Worm (Caenorhabditis elegans) whole organism, early embryonic: Measurements from ENCODE around the gene srw-41.

Source experiments
- B0310.2 ChIP-seq: sonication (generic microtip); optimal IDR thresholded peaks from 2 replicates; lab custom pipeline; 2016; ENCODE audit warnings: mild to moderate bottlenecking, missing genetic modification characterization, missing compliant biosample characterization
- ama-1 ChIP-seq: fragments of 150-350 bp; optimal IDR thresholded peaks from 2 replicates; lab custom pipeline; 2014
- ets-7 ChIP-seq: sonication (generic microtip); optimal IDR thresholded peaks from 2 replicates; lab custom pipeline; 2016; ENCODE audit warnings: missing genotype, missing genetic modification characterization, missing compliant biosample characterization
- hmbx-1 ChIP-seq: sonication (generic microtip); optimal IDR thresholded peaks from 2 replicates; lab custom pipeline; 2016; ENCODE audit warnings: mild to moderate bottlenecking, missing genetic modification characterization, missing compliant biosample characterization
- tra-4 ChIP-seq: sonication (generic microtip); optimal IDR thresholded peaks from 2 replicates; lab custom pipeline; 2017; ENCODE audit warnings: missing genetic modification characterization, missing compliant biosample characterization

DNA sequence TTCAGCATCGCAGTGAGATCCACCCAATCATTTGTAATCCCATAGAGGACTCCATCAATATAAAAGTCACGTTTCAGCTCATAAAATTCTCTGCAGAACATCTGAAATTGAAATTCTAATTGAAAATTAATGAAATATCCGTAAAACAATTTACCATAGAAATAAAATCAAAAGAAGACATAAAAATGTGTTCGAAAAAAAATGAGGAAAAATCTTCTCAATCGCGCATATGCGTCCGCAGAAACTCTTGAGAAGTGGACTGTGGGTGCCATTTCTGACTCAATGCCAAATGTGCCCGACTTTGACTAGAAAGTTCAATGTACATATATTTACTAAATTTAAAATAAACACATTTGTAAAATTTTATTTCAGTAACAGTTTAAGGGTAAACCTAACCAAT lies 28.8 kb upstream of the srw-41 start, which contains the start of gene F14F8.9:
- TF ChIP-seq ama-1 (lab: Kevin White, UChicago): no peak
- no peak for TF ChIP-seq hmbx-1 (tag; lab: Kevin White, UChicago)
- no peak for TF ChIP-seq tra-4
- TF ChIP-seq ets-7 (tag; lab: Kevin White, UChicago): no peak
- no peak for TF ChIP-seq B0310.2 (tag; lab: Kevin White, UChicago)
